Fruit fly (Drosophila melanogaster): ENCODE measurements around the gene CG44139.

dm6 chr2L:2449665-2450064 is 25.1 kb downstream of the CG44139 start:
- TF ChIP-seq psq (optimal IDR thresholded peaks at IDR 0.05) (no peak), pan (optimal IDR thresholded peaks at IDR 0.05) (no peak), CG8478 (optimal IDR thresholded peaks at IDR 0.05) (no peak)
